Fruit fly (Drosophila melanogaster) whole organism, wandering third instar larva: ENCODE measurements around the gene RpL7-like.

ENCODE experiments used
- Abd-B ChIP-seq: fragments of >200 bp; optimal IDR thresholded peaks from 2 replicates; lab custom pipeline; 2017; ENCODE audit warnings: missing biosample characterization, missing genetic modification characterization
- CG32264 ChIP-seq: fragments of 200-800 bp; sonication (Bioruptor generic); optimal IDR thresholded peaks from 2 replicates; lab custom pipeline; 2016; ENCODE audit warnings: missing biosample characterization, missing genetic modification characterization
- CG9705 ChIP-seq: fragments of 200-800 bp; sonication (Bioruptor generic); optimal IDR thresholded peaks from 2 replicates; lab custom pipeline; 2018; ENCODE audit warnings: missing biosample characterization, mild to moderate bottlenecking, missing genetic modification characterization
- CrebA ChIP-seq: fragments of 200-800 bp; sonication (Bioruptor generic); optimal IDR thresholded peaks from 2 replicates; lab custom pipeline; 2016; ENCODE audit warnings: missing biosample characterization, mild to moderate bottlenecking, missing genetic modification characterization, borderline replicate concordance
- Dfd ChIP-seq: fragments of >200 bp; optimal IDR thresholded peaks from 2 replicates; lab custom pipeline; 2017; ENCODE audit warnings: missing biosample characterization, missing genetic modification characterization
- Dif ChIP-seq: fragments of 200-275, 200-300 bp; sonication (Bioruptor generic); optimal IDR thresholded peaks from 2 replicates; lab custom pipeline; 2018; ENCODE audit warnings: missing biosample characterization, missing genetic modification characterization; ENCODE audit not compliant: partially characterized antibody
- GATAd ChIP-seq: sonication (Bioruptor generic); optimal IDR thresholded peaks from 2 replicates; lab custom pipeline; 2016; ENCODE audit warnings: missing biosample characterization, missing genetic modification characterization
- HLH106 ChIP-seq: fragments of 200-800 bp; optimal IDR thresholded peaks from 3 replicates; lab custom pipeline; 2019; ENCODE audit warnings: missing biosample characterization, mild to moderate bottlenecking, missing genetic modification characterization, moderate library complexity
- Hnf4 ChIP-seq: fragments of 200-800 bp; sonication (Bioruptor generic); optimal IDR thresholded peaks from 2 replicates; lab custom pipeline; 2016; ENCODE audit warnings: missing biosample characterization, mild to moderate bottlenecking, missing genetic modification characterization
- Hr78 ChIP-seq: fragments of >200 bp; optimal IDR thresholded peaks from 2 replicates; lab custom pipeline; 2017; ENCODE audit warnings: missing biosample characterization, missing genetic modification characterization
- Hr83 ChIP-seq: fragments of 200-300 bp; sonication (Bioruptor generic); optimal IDR thresholded peaks from 2 replicates; lab custom pipeline; 2016; ENCODE audit warnings: missing biosample characterization, mild to moderate bottlenecking, missing genetic modification characterization, moderate library complexity; ENCODE audit not compliant: poor library complexity, severe bottlenecking
- Jra ChIP-seq: sonication (Bioruptor generic); optimal IDR thresholded peaks from 2 replicates; lab custom pipeline; 2016; ENCODE audit warnings: missing biosample characterization, missing genetic modification characterization
- Mio ChIP-seq: sonication (Bioruptor generic); optimal IDR thresholded peaks from 2 replicates; lab custom pipeline; 2016; ENCODE audit warnings: missing biosample characterization, missing genetic modification characterization
- Myc ChIP-seq: fragments of >200 bp; optimal IDR thresholded peaks from 2 replicates; lab custom pipeline; 2017
- N ChIP-seq: fragments of >200 bp; optimal IDR thresholded peaks from 2 replicates; lab custom pipeline; 2018; ENCODE audit warnings: missing biosample characterization, missing external identifiers, missing genetic modification characterization
- OdsH ChIP-seq: fragments of 200-800 bp; sonication (Bioruptor generic); optimal IDR thresholded peaks from 2 replicates; lab custom pipeline; 2016; ENCODE audit warnings: missing biosample characterization, mild to moderate bottlenecking, missing genetic modification characterization
- Rel ChIP-seq, 2 experiments: fragments of 200-800 bp; sonication (Bioruptor generic) in 1 of 2; optimal IDR thresholded peaks; 2 replicates in 1 of 2; 3 replicates in 1 of 2; lab custom pipeline; 2016 to 2019; ENCODE audit warnings: mild to moderate bottlenecking in 2 of 2, missing biosample characterization in 2 of 2, missing genetic modification characterization in 2 of 2, moderate library complexity in 1 of 2
- Sp1 ChIP-seq: fragments of 200-800 bp; sonication (Bioruptor generic); optimal IDR thresholded peaks from 3 replicates; lab custom pipeline; 2019; ENCODE audit warnings: missing biosample characterization, mild to moderate bottlenecking, missing genetic modification characterization, moderate library complexity
- Vsx2 ChIP-seq: fragments of 200-300, 225-300 bp; sonication (Bioruptor generic); optimal IDR thresholded peaks from 2 replicates; lab custom pipeline; 2018; ENCODE audit warnings: missing biosample characterization, missing genetic modification characterization; ENCODE audit not compliant: partially characterized antibody
- br ChIP-seq: fragments of 200-800 bp; sonication (Bioruptor generic); optimal IDR thresholded peaks from 2 replicates; lab custom pipeline; 2016; ENCODE audit warnings: missing biosample characterization, missing genetic modification characterization
- brk ChIP-seq: fragments of 200-800 bp; sonication (Bioruptor generic); optimal IDR thresholded peaks from 2 replicates; lab custom pipeline; 2016; ENCODE audit warnings: missing biosample characterization, mild to moderate bottlenecking, missing genetic modification characterization
- dl ChIP-seq, 2 experiments: fragments of 175-275, 200-275 bp in 1 of 2; fragments of 200-275 bp in 1 of 2; sonication (Bioruptor generic); optimal IDR thresholded peaks; lab custom pipeline; 2018; ENCODE audit warnings: mild to moderate bottlenecking in 2 of 2, missing biosample characterization in 2 of 2, missing genetic modification characterization in 2 of 2, moderate library complexity in 2 of 2; ENCODE audit not compliant: partially characterized antibody in 2 of 2, insufficient read depth in 1 of 2
- dmrt93B ChIP-seq: fragments of 200-800 bp; sonication (Bioruptor generic); optimal IDR thresholded peaks from 2 replicates; lab custom pipeline; 2018; ENCODE audit warnings: missing biosample characterization, mild to moderate bottlenecking, missing genetic modification characterization
- dsf ChIP-seq: sonication (Bioruptor generic); optimal IDR thresholded peaks from 2 replicates; lab custom pipeline; 2016; ENCODE audit warnings: missing biosample characterization, missing genetic modification characterization, borderline replicate concordance
- ey ChIP-seq: fragments of 200-800 bp; sonication (Bioruptor generic); optimal IDR thresholded peaks from 2 replicates; lab custom pipeline; 2016; ENCODE audit warnings: missing biosample characterization, missing genetic modification characterization
- foxo ChIP-seq, 2 experiments: fragments of 200-800 bp; sonication (Bioruptor generic); optimal IDR thresholded peaks; 2 replicates in 1 of 2; 3 replicates in 1 of 2; lab custom pipeline; 2016 to 2017; ENCODE audit warnings: missing biosample characterization in 2 of 2, missing genetic modification characterization in 2 of 2
- fru ChIP-seq: fragments of 200-800 bp; sonication (Bioruptor generic); optimal IDR thresholded peaks from 3 replicates; lab custom pipeline; 2016; ENCODE audit warnings: missing biosample characterization, mild to moderate bottlenecking, missing genetic modification characterization
- h ChIP-seq: fragments of 200-800 bp; sonication (Bioruptor generic); optimal IDR thresholded peaks from 3 replicates; lab custom pipeline; 2016; ENCODE audit warnings: missing biosample characterization, mild to moderate bottlenecking, missing genetic modification characterization
- jim ChIP-seq: fragments of 175-275, 200-325 bp; sonication (Bioruptor generic); optimal IDR thresholded peaks from 2 replicates; lab custom pipeline; 2016; ENCODE audit warnings: missing biosample characterization, mild to moderate bottlenecking, missing genetic modification characterization
- lola ChIP-seq: fragments of >200 bp; optimal IDR thresholded peaks from 2 replicates; lab custom pipeline; 2017; ENCODE audit warnings: missing biosample characterization, missing genetic modification characterization
- pan ChIP-seq: fragments of >200 bp; optimal IDR thresholded peaks from 2 replicates; lab custom pipeline; 2017
- psq ChIP-seq: fragments of 200-800 bp; sonication (Bioruptor generic); optimal IDR thresholded peaks from 3 replicates; lab custom pipeline; 2017; ENCODE audit warnings: missing biosample characterization, mild to moderate bottlenecking, missing genetic modification characterization, moderate library complexity
- rgr ChIP-seq: fragments of 200-800 bp; sonication (Bioruptor generic); optimal IDR thresholded peaks from 3 replicates; lab custom pipeline; 2016; ENCODE audit warnings: missing biosample characterization, mild to moderate bottlenecking, missing genetic modification characterization
- sage ChIP-seq: fragments of 200-800 bp; sonication (Bioruptor generic); optimal IDR thresholded peaks from 2 replicates; lab custom pipeline; 2016; ENCODE audit warnings: missing biosample characterization, mild to moderate bottlenecking, missing genetic modification characterization
- sv ChIP-seq: fragments of 200-800 bp; sonication (Bioruptor generic); optimal IDR thresholded peaks from 3 replicates; lab custom pipeline; 2016; ENCODE audit warnings: missing biosample characterization, missing genetic modification characterization
- tai ChIP-seq: sonication (Bioruptor generic); optimal IDR thresholded peaks from 2 replicates; lab custom pipeline; 2016; ENCODE audit warnings: missing biosample characterization, missing genetic modification characterization
- usp ChIP-seq: fragments of >200 bp; optimal IDR thresholded peaks from 2 replicates; lab custom pipeline; 2017; ENCODE audit warnings: missing biosample characterization, missing genetic modification characterization
- woc ChIP-seq: sonication (Bioruptor generic); optimal IDR thresholded peaks from 2 replicates; lab custom pipeline; 2016; ENCODE audit warnings: missing biosample characterization, mild to moderate bottlenecking, missing genetic modification characterization

RpL7-like gene

DNA sequence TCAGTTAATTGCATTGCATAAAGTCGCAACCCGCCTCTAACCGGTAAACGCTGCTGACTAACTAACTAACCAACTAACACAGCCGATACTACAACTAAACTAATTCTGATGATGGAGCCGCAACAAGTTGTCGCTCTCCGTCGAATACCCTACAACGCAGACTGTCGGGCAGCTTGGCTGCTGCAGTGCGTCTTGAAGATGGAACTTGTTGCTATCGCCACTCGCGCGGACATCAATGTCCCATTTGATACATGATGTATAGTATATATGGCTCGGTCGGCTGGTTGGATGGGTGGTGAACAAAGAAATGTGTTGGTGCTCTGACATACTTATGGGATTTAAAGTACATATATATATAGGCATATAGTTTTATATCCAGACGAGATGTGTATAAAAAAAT lies 30.6 kb upstream of the RpL7-like start:
- TF ChIP-seq br (GFP tag; lab: Kevin White, UChicago) (peak; percentile 33), dmrt93B (no peak), Mio (GFP tag; lab: Kevin White, UChicago) (no peak), rgr (GFP tag; lab: Kevin White, UChicago) (peak; percentile 49), usp (no peak), jim (GFP tag; lab: Kevin White, UChicago) (no peak), dl (GFP tag; optimal IDR thresholded peaks at IDR 0.05; lab: Kevin White, UChicago; ENCODE audit: insufficient read depth in 1 of 2, partially characterized antibody in 2 of 2) (no peak), fru (GFP tag; lab: Kevin White, UChicago) (no peak), lola (GFP tag; lab: Kevin White, UChicago) (no peak), N (no peak), Vsx2 (GFP tag; lab: Kevin White, UChicago) (no peak), Hr83 (GFP tag; lab: Kevin White, UChicago) (no peak), CG32264 (no peak), Hnf4 (GFP tag; lab: Kevin White, UChicago) (peak; percentile 19), Dfd (GFP tag; lab: Kevin White, UChicago) (no peak), Hr78 (GFP tag; lab: Kevin White, UChicago) (no peak), CrebA (GFP tag; lab: Kevin White, UChicago) (no peak), Myc (no peak), GATAd (no peak), sv (no peak), brk (GFP tag; lab: Kevin White, UChicago) (no peak), Rel (GFP tag; optimal IDR thresholded peaks at IDR 0.05; lab: Kevin White, UChicago) (no peak), Rel (tag; optimal IDR thresholded peaks at IDR 0.05; lab: Kevin White, UChicago) (no peak), Jra (GFP tag; lab: Kevin White, UChicago) (no peak), tai (GFP tag; lab: Kevin White, UChicago) (no peak), dsf (GFP tag; lab: Kevin White, UChicago) (no peak), Sp1 (GFP tag; lab: Kevin White, UChicago) (peak; percentile 49), ey (GFP tag; lab: Kevin White, UChicago) (peak; percentile 34), OdsH (GFP tag; lab: Kevin White, UChicago) (no peak), Dif (GFP tag; lab: Kevin White, UChicago) (no peak), HLH106 (tag; lab: Kevin White, UChicago) (peak; percentile 41), h (no peak), CG9705 (GFP tag; lab: Kevin White, UChicago) (peak; percentile 7), woc (GFP tag; lab: Kevin White, UChicago) (peak; percentile 48), Abd-B (GFP tag; lab: Kevin White, UChicago) (no peak), psq (GFP tag; lab: Kevin White, UChicago) (peak; percentile 35), sage (GFP tag; lab: Kevin White, UChicago) (no peak), pan (lab: Kevin White, UChicago) (no peak), foxo (GFP tag; optimal IDR thresholded peaks at IDR 0.05; lab: Kevin White, UChicago) (peak in 1 of 2 experiments; percentile 15)

DNA sequence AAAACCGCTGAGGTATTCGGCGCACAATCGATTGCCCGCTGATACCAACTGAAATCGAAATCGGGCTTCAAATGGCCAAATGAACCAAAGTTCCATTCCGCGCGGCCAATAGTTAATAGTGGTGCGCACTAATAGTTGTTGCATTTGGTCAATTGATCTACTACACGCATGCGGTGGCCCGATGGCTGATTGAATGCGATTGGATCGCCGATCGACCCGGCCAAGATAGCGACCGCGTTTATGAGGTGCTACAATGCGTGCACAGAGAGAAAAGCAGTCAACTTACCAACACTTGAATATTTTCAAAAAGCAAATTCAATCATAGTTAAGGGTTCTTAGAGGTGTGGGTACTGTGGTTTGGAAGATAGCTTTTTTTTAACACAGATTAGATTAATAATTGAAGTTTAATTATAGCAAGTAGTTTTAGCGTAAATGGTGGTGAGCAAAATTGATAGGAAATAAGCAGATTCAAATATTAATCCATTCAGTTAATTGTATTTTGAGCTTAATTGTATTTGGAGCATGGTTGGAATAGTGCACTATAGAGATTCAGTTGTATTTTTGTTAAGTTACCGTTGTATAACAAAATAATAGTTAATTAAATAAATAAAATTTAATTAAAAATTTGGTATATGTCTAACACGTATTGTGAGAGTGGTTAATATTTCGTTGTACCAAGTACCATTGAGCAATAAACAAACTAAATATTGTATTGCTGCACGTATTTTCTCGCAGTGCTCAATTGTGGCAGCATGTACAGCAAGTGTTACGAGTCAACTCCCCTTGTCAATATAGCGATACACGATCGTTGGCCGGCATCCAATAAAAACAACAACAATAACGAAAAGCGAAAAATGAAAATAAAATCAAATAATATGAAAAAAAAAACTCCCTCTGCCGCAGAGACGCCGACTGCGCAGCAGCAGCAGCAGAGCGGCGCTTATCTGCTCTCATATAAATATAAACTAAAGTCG lies 29.4 kb upstream of the RpL7-like start:
- TF ChIP-seq Myc (no peak), Hnf4 (GFP tag; lab: Kevin White, UChicago) (peak; percentile 62), fru (GFP tag; lab: Kevin White, UChicago) (peak; percentile 56), foxo (GFP tag; optimal IDR thresholded peaks at IDR 0.05; lab: Kevin White, UChicago) (peak in 1 of 2 experiments; percentile 77), N (no peak), rgr (GFP tag; lab: Kevin White, UChicago) (peak; percentile 70), OdsH (GFP tag; lab: Kevin White, UChicago) (peak; percentile 59), dl (GFP tag; optimal IDR thresholded peaks at IDR 0.05; lab: Kevin White, UChicago; ENCODE audit: insufficient read depth in 1 of 2, partially characterized antibody in 2 of 2) (no peak), GATAd (no peak), psq (GFP tag; lab: Kevin White, UChicago) (peak; percentile 68), Vsx2 (GFP tag; lab: Kevin White, UChicago) (peak; percentile 31), jim (GFP tag; lab: Kevin White, UChicago) (no peak), Dfd (GFP tag; lab: Kevin White, UChicago) (no peak), Abd-B (GFP tag; lab: Kevin White, UChicago) (no peak), usp (no peak), Mio (GFP tag; lab: Kevin White, UChicago) (no peak), Hr78 (GFP tag; lab: Kevin White, UChicago) (no peak), dsf (GFP tag; lab: Kevin White, UChicago) (no peak), woc (GFP tag; lab: Kevin White, UChicago) (peak; percentile 2), lola (GFP tag; lab: Kevin White, UChicago) (no peak), CrebA (GFP tag; lab: Kevin White, UChicago) (no peak), h (peak; percentile 36), CG9705 (GFP tag; lab: Kevin White, UChicago) (peak; percentile 35), sage (GFP tag; lab: Kevin White, UChicago) (peak; percentile 3), HLH106 (tag; lab: Kevin White, UChicago) (peak; percentile 76), Rel (GFP tag; optimal IDR thresholded peaks at IDR 0.05; lab: Kevin White, UChicago) (no peak), Rel (tag; optimal IDR thresholded peaks at IDR 0.05; lab: Kevin White, UChicago) (peak; percentile 29), Dif (GFP tag; lab: Kevin White, UChicago) (no peak), brk (GFP tag; lab: Kevin White, UChicago) (peak; percentile 41), Jra (GFP tag; lab: Kevin White, UChicago) (no peak), CG32264 (peak; percentile 2), dmrt93B (peak; percentile 72), sv (peak; percentile 3), ey (GFP tag; lab: Kevin White, UChicago) (peak; percentile 68), br (GFP tag; lab: Kevin White, UChicago) (peak; percentile 61), tai (GFP tag; lab: Kevin White, UChicago) (no peak), Hr83 (GFP tag; lab: Kevin White, UChicago) (no peak)
